Worm (Caenorhabditis elegans): ENCODE results near the gene H34I24.2.

Gene H34I24.2

DNA sequence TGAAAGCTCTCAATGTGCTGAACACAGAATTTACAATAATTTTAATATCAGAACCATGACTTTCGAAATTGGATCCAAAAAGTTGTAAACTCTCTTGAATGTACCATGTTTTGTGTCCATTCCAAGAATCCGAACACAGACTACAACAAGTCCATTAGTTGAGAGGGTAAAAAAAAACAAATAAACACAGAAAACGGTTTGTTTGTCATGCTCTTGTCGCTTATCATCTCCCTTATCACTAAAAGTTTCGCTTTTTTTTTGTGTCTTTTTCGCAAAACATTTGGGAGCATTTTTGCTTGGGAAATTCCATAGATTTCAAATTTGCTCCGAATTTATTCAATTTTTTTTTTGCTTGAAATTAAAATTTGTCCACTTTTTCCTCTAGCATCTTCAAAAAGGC, 27.7 kb downstream of the H34I24.2 start:
- TF ChIP-seq zfh-2 (GFP tag; conservative IDR thresholded peaks at IDR 0.05) (no peak), ztf-28 (GFP tag; IDR thresholded peaks at IDR 0.05) (no peak)

DNA sequence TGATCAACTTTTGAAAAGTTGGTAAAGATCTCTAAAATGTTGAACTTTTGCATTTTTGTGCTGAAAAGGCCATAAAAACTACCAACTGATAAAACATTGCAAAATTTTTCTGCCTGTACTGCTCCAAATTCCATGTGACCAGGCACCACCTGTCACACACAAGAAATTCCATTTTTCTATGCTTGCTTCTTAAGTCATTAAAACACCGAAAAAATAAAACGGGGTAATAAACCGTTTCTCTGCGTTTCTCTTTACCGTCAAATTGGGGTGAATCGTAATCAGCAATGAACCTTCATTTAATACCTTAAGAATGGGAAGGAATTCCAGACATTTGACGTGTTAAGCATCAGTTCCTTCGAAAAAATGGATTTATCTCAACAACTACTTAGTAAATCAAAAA, 28.4 kb downstream of the H34I24.2 start:
- TF ChIP-seq B0336.3 (GFP tag; IDR thresholded peaks at IDR 0.05) (no peak), rpc-1 (optimal IDR thresholded peaks at IDR 0.05) (no peak), rpc-1 (tag; optimal IDR thresholded peaks at IDR 0.05) (no peak), dox-1 (GFP tag; IDR thresholded peaks at IDR 0.05) (peak; percentile 25; the same call in 1 of the 2 replicates), him-1 (tag; optimal IDR thresholded peaks at IDR 0.05) (no peak), pha-4 (tag; optimal IDR thresholded peaks at IDR 0.05) (no peak), ceh-79 (tag; optimal IDR thresholded peaks at IDR 0.05) (no peak), attf-6 (GFP tag; IDR thresholded peaks at IDR 0.05) (no peak), nhr-120 (GFP tag; IDR thresholded peaks at IDR 0.05) (no peak), Y53G8AR.9 (GFP tag; conservative IDR thresholded peaks at IDR 0.05) (no peak), Y79H2A.3 (GFP tag; conservative IDR thresholded peaks at IDR 0.05) (no peak), nhr-80 (tag; optimal IDR thresholded peaks at IDR 0.05) (peak; percentile 89), ztf-22 (GFP tag; optimal IDR thresholded peaks at IDR 0.05) (no peak), unc-62 (GFP tag; optimal IDR thresholded peaks at IDR 0.05) (peak; percentile 74), bed-2 (GFP tag; IDR thresholded peaks at IDR 0.05) (no peak), cebp-1 (GFP tag; IDR thresholded peaks at IDR 0.05) (no peak), cebp-1 (tag; optimal IDR thresholded peaks at IDR 0.05) (peak; percentile 59), egl-44 (GFP tag; IDR thresholded peaks at IDR 0.05) (0 out of 2 replicates have a peak, but pooled peaks have one; percentile 33), let-526 (GFP tag; IDR thresholded peaks at IDR 0.05) (no peak), ceh-100 (GFP tag; IDR thresholded peaks at IDR 0.05) (no peak), lin-26 (GFP tag; IDR thresholded peaks at IDR 0.05) (no peak), cebp-2 (GFP tag; IDR thresholded peaks at IDR 0.05) (no peak), ceh-58 (GFP tag; IDR thresholded peaks at IDR 0.05) (no peak), C17E4.6 (GFP tag; IDR thresholded peaks at IDR 0.05) (no peak), snpc-4 (GFP tag; optimal IDR thresholded peaks at IDR 0.05) (no peak), snpc-4 (tag; optimal IDR thresholded peaks at IDR 0.05) (no peak), ztf-28 (GFP tag; IDR thresholded peaks at IDR 0.05) (no peak), nhr-90 (tag; optimal IDR thresholded peaks at IDR 0.05) (no peak), madf-3 (GFP tag; IDR thresholded peaks at IDR 0.05) (no peak)

DNA sequence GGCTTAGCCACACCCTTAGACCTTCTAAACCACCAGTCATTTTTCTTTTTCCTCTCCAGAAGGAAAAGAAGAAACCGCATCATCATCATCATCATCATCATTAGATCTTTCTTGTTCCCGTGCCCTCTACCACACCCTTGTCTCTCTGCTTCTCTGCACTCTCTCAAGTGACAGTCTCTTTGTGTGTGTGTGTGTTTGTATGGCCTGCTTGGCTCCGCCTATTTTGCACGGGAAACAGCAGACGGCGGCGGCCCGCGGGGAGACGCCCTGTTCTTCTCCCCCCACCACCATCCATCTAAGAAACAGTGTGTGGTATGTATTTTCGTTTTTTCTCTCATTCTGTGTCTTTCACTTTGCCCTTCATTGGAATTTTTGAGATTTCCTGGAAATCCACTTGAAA, 30.0 kb downstream of the H34I24.2 start:
- TF ChIP-seq sdz-38 (tag; optimal IDR thresholded peaks at IDR 0.05) (no peak), F52B5.7 (tag; optimal IDR thresholded peaks at IDR 0.05) (no peak), Y56A3A.18 (GFP tag; IDR thresholded peaks at IDR 0.05) (no peak), attf-5 (GFP tag; optimal IDR thresholded peaks at IDR 0.05) (peak; percentile 38), C06A6.2 (GFP tag; conservative IDR thresholded peaks at IDR 0.05) (no peak), K11D2.4 (GFP tag; IDR thresholded peaks at IDR 0.05) (no peak), bed-2 (GFP tag; IDR thresholded peaks at IDR 0.05) (no peak), nfya-1 (tag; optimal IDR thresholded peaks at IDR 0.05; ENCODE audit: borderline replicate concordance, insufficient read depth) (no peak), zfh-2 (GFP tag; conservative IDR thresholded peaks at IDR 0.05) (peak; percentile 76), cebp-1 (GFP tag; IDR thresholded peaks at IDR 0.05) (no peak), cebp-1 (tag; optimal IDR thresholded peaks at IDR 0.05) (peak; percentile 52), F57C9.4 (tag; optimal IDR thresholded peaks at IDR 0.05) (no peak), lin-26 (GFP tag; IDR thresholded peaks at IDR 0.05) (peak; percentile 72), aptf-2 (GFP tag; conservative IDR thresholded peaks at IDR 0.05) (no peak), F33H1.4 (GFP tag; IDR thresholded peaks at IDR 0.05) (no peak), rpc-1 (optimal IDR thresholded peaks at IDR 0.05) (no peak), rpc-1 (tag; optimal IDR thresholded peaks at IDR 0.05) (no peak), athp-1 (tag; optimal IDR thresholded peaks at IDR 0.05) (no peak), rcor-1 (GFP tag; IDR thresholded peaks at IDR 0.05) (no peak), ekl-4 (GFP tag; IDR thresholded peaks at IDR 0.05) (no peak), nhr-80 (tag; optimal IDR thresholded peaks at IDR 0.05) (peak; percentile 71), ceh-91 (GFP tag; IDR thresholded peaks at IDR 0.05) (no peak), unc-130 (GFP tag; optimal IDR thresholded peaks at IDR 0.05) (no peak), lsy-27 (tag; optimal IDR thresholded peaks at IDR 0.05; ENCODE audit: borderline replicate concordance, insufficient read depth) (no peak), ztf-3 (GFP tag; optimal IDR thresholded peaks at IDR 0.05) (no peak), ztf-25 (GFP tag; IDR thresholded peaks at IDR 0.05) (0 out of 2 replicates have a peak, but pooled peaks have one; percentile 46)
